Worm (Caenorhabditis elegans) whole organism, L3 larva: Measurements from ENCODE around the gene rab-1.

Experiments used
- ama-1 ChIP-seq: fragments of 150-350 bp; optimal IDR thresholded peaks from 2 replicates; lab custom pipeline; 2018
- egl-27 ChIP-seq: sonication (generic microtip); optimal IDR thresholded peaks from 4 replicates; lab custom pipeline; 2017; ENCODE audit warnings: missing biosample characterization, missing genetic modification reagents, missing genetic modification characterization
- fkh-10 ChIP-seq: sonication (generic microtip); optimal IDR thresholded peaks from 2 replicates; lab custom pipeline; 2017; ENCODE audit warnings: missing biosample characterization, missing genetic modification reagents, missing genetic modification characterization

DNA sequence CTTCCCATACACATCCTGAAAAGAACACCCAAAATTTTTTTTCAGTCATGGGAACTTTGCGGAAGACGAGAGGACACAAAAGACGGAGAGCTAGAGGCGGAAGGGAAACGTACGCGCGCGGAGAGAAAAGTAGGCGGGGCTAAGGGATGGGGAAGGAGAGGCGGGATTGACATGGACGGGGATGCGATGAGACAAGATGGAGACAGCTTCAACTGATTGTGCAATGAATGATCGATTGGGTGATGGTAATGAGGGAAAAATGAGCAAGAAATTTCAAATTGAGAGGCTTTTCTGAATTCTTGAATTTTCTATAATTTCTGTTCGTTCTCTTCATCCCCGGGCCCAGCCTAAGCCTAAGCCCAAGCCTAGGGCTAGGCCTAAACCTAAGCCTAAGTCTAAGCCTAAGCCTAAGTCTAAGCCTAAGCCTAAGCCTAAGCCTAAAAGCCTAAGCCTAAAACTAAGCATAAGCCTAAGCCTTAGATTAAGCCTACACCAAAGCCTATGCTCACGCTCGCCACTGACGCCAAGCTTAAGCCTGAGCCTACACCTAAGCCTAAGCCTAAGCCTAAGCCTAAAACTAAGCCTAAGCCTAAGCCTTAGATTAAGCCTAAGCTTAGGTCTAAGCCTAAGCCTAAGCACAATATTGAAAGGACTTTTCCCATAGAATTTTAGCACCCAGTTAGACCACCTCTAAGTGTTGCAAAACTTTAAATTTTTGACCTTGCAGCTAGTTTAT, 27.3 kb downstream of the rab-1 start:
- TF ChIP-seq egl-27 (tag; lab: Kevin White, UChicago) (no peak), ama-1 (no peak), fkh-10 (GFP tag; lab: Kevin White, UChicago) (no peak)
